Fruit fly (Drosophila melanogaster) whole organism, embryonic: ENCODE data around the gene CG18577.

Experiments used
- Ada2b ChIP-seq: fragments of 200-800 bp; sonication (Bioruptor generic); IDR thresholded peaks from 2 replicates; pipeline ENCODE4 v1.3.6; 2022; ENCODE audit warnings: missing biosample characterization, missing genetic modification characterization
- CG10321 ChIP-seq: fragments of 200-800 bp; sonication (Bioruptor generic); IDR thresholded peaks from 2 replicates; pipeline ENCODE4 v1.3.6; 2022; ENCODE audit warnings: missing biosample characterization, missing genetic modification characterization
- CG11398 ChIP-seq: fragments of 200-800 bp; sonication (Bioruptor generic); optimal IDR thresholded peaks from 2 replicates; lab custom pipeline; 2016; ENCODE audit warnings: missing biosample characterization, missing genetic modification characterization
- CG13775 ChIP-seq: fragments of 200-800 bp; sonication (Bioruptor generic); optimal IDR thresholded peaks from 3 replicates; lab custom pipeline; 2017; ENCODE audit warnings: missing biosample characterization, mild to moderate bottlenecking, missing genetic modification characterization
- CG14965 ChIP-seq: fragments of 200-800 bp; sonication (Bioruptor generic); optimal IDR thresholded peaks from 2 replicates; lab custom pipeline; 2016; ENCODE audit warnings: missing biosample characterization, missing genetic modification characterization, borderline replicate concordance
- CG1792 ChIP-seq: fragments of 200-800 bp; sonication (Bioruptor generic); optimal IDR thresholded peaks from 2 replicates; lab custom pipeline; 2016; ENCODE audit warnings: missing biosample characterization, missing genetic modification characterization
- CG2678 ChIP-seq: fragments of 200-800 bp; sonication (Bioruptor generic); optimal IDR thresholded peaks from 3 replicates; lab custom pipeline; 2019; ENCODE audit warnings: missing biosample characterization, mild to moderate bottlenecking, missing genetic modification characterization, moderate library complexity
- CG33557 ChIP-seq: fragments of 200-800 bp; sonication (Bioruptor generic); optimal IDR thresholded peaks from 2 replicates; lab custom pipeline; 2019; ENCODE audit warnings: missing biosample characterization, mild to moderate bottlenecking, missing genetic modification characterization, moderate library complexity
- CG4404 ChIP-seq: fragments of 200-800 bp; sonication (Bioruptor generic); IDR thresholded peaks from 2 replicates; pipeline ENCODE4 v1.3.6; 2022; ENCODE audit warnings: missing biosample characterization, missing genetic modification characterization
- CG6654 ChIP-seq: fragments of 200-800 bp; sonication (Bioruptor generic); optimal IDR thresholded peaks from 2 replicates; lab custom pipeline; 2017; ENCODE audit warnings: missing biosample characterization, mild to moderate bottlenecking, missing genetic modification characterization
- CG6683 ChIP-seq: fragments of 200-800 bp; sonication (Bioruptor generic); optimal IDR thresholded peaks from 2 replicates; lab custom pipeline; 2017; ENCODE audit warnings: missing biosample characterization, mild to moderate bottlenecking, missing genetic modification characterization, missing genetic modification reagents
- CG7556 ChIP-seq: fragments of 200-800 bp; sonication (Bioruptor generic); optimal IDR thresholded peaks from 2 replicates; lab custom pipeline; 2017; ENCODE audit warnings: missing biosample characterization, mild to moderate bottlenecking, missing genetic modification characterization
- CG8478 ChIP-seq: fragments of >200 bp; optimal IDR thresholded peaks from 2 replicates; lab custom pipeline; 2018
- CG9876 ChIP-seq: fragments of 200-800 bp; sonication (Bioruptor generic); optimal IDR thresholded peaks from 2 replicates; lab custom pipeline; 2016; ENCODE audit warnings: missing biosample characterization, missing genetic modification characterization
- Chrac-16 ChIP-seq: fragments of 200-800 bp; sonication (Bioruptor generic); optimal IDR thresholded peaks from 3 replicates; lab custom pipeline; 2016; ENCODE audit warnings: missing biosample characterization, missing genetic modification characterization
- D ChIP-seq, 2 experiments: fragments of 200-800 bp in 1 of 2; fragments of >200 bp in 1 of 2; sonication (Bioruptor generic) in 1 of 2; optimal IDR thresholded peaks; 2 replicates in 1 of 2; 3 replicates in 1 of 2; lab custom pipeline; 2017; ENCODE audit warnings: mild to moderate bottlenecking in 1 of 2, missing biosample characterization in 1 of 2, missing genetic modification characterization in 1 of 2, missing genetic modification reagents in 1 of 2
- D19B ChIP-seq: fragments of 200-800 bp; sonication (Bioruptor generic); optimal IDR thresholded peaks from 2 replicates; lab custom pipeline; 2017; ENCODE audit warnings: missing biosample characterization, mild to moderate bottlenecking, missing genetic modification characterization
- Deaf1 ChIP-seq: fragments of 200-800 bp; optimal IDR thresholded peaks from 3 replicates; lab custom pipeline; 2019; ENCODE audit warnings: missing biosample characterization, mild to moderate bottlenecking, missing genetic modification characterization, moderate library complexity
- Drgx ChIP-seq: fragments of 200-800 bp; sonication (Bioruptor generic); IDR thresholded peaks from 2 replicates; pipeline ENCODE4 v1.3.6; 2022; ENCODE audit warnings: missing biosample characterization, missing genetic modification characterization
- Fer1 ChIP-seq: fragments of 200-800 bp; sonication (Bioruptor generic); optimal IDR thresholded peaks from 2 replicates; lab custom pipeline; 2017; ENCODE audit warnings: missing biosample characterization, mild to moderate bottlenecking, missing genetic modification characterization
- HLH54F ChIP-seq: fragments of 200-800 bp; sonication (Bioruptor generic); optimal IDR thresholded peaks from 3 replicates; lab custom pipeline; 2016; ENCODE audit warnings: missing biosample characterization, missing genetic modification characterization
- Hand ChIP-seq: fragments of 200-800 bp; sonication (Bioruptor generic); optimal IDR thresholded peaks from 2 replicates; lab custom pipeline; 2017; ENCODE audit warnings: mild to moderate bottlenecking, missing biosample characterization, missing genetic modification reagents, missing genetic modification characterization
- Hey ChIP-seq: fragments of 200-800 bp; sonication (Bioruptor generic); optimal IDR thresholded peaks from 3 replicates; lab custom pipeline; 2018; ENCODE audit warnings: missing biosample characterization, mild to moderate bottlenecking, missing genetic modification characterization
- Meics ChIP-seq: fragments of 200-800 bp; sonication (Bioruptor generic); optimal IDR thresholded peaks from 2 replicates; lab custom pipeline; 2017; ENCODE audit warnings: missing biosample characterization, mild to moderate bottlenecking, missing genetic modification characterization
- Sox100B ChIP-seq: fragments of 200-800 bp; sonication (Bioruptor generic); optimal IDR thresholded peaks from 3 replicates; lab custom pipeline; 2018; ENCODE audit warnings: missing biosample characterization, mild to moderate bottlenecking, missing genetic modification characterization
- bab2 ChIP-seq: fragments of 200-800 bp; sonication (Bioruptor generic); optimal IDR thresholded peaks from 2 replicates; lab custom pipeline; 2016; ENCODE audit warnings: missing biosample characterization, missing genetic modification characterization
- cato ChIP-seq: fragments of 200-800 bp; sonication (Bioruptor generic); optimal IDR thresholded peaks from 2 replicates; lab custom pipeline; 2016; ENCODE audit warnings: missing biosample characterization, missing genetic modification characterization, borderline replicate concordance
- cg ChIP-seq: fragments of 200-800 bp; sonication (Bioruptor generic); optimal IDR thresholded peaks from 3 replicates; lab custom pipeline; 2019; ENCODE audit warnings: missing biosample characterization, mild to moderate bottlenecking, missing genetic modification characterization, moderate library complexity
- cwo ChIP-seq: fragments of 200-800 bp; sonication (Bioruptor generic); optimal IDR thresholded peaks from 3 replicates; lab custom pipeline; 2017; ENCODE audit warnings: missing biosample characterization, missing genetic modification characterization, mild to moderate bottlenecking, moderate library complexity, missing genetic modification reagents
- dimm ChIP-seq: fragments of 200-800 bp; sonication (Bioruptor generic); IDR thresholded peaks from 2 replicates; pipeline ENCODE4 v1.3.6; 2022; ENCODE audit warnings: missing biosample characterization, missing genetic modification characterization
- dm ChIP-seq: fragments of 200-800 bp; sonication (Bioruptor generic); optimal IDR thresholded peaks from 3 replicates; lab custom pipeline; 2016; ENCODE audit warnings: missing biosample characterization, missing genetic modification characterization
- esg ChIP-seq: fragments of 200-800 bp; sonication (Bioruptor generic); conservative IDR thresholded peaks from 2 replicates; pipeline ENCODE4 v1.3.6; 2022; ENCODE audit warnings: missing biosample characterization, missing genetic modification characterization
- eve ChIP-seq, 2 experiments: fragments of >200 bp; optimal IDR thresholded peaks; 2 replicates each; lab custom pipeline; 2017; ENCODE audit warnings: missing biosample characterization in 2 of 2, missing genetic modification characterization in 2 of 2
- gsb-n ChIP-seq: fragments of 200-800 bp; sonication (Bioruptor generic); optimal IDR thresholded peaks from 3 replicates; lab custom pipeline; 2018; ENCODE audit warnings: missing biosample characterization, mild to moderate bottlenecking, missing genetic modification characterization
- ind ChIP-seq: fragments of 200-800 bp; sonication (Bioruptor generic); optimal IDR thresholded peaks from 3 replicates; lab custom pipeline; 2016; ENCODE audit warnings: missing biosample characterization, missing genetic modification characterization
- jumu ChIP-seq: fragments of 200-800 bp; sonication (Bioruptor generic); optimal IDR thresholded peaks from 3 replicates; lab custom pipeline; 2016; ENCODE audit warnings: missing biosample characterization, missing genetic modification characterization
- mld ChIP-seq: fragments of 200-800 bp; sonication (Bioruptor generic); IDR thresholded peaks from 3 replicates; pipeline ENCODE4 v1.3.6; 2022; ENCODE audit warnings: missing biosample characterization, missing genetic modification characterization; ENCODE audit not compliant: partially characterized antibody
- nau ChIP-seq: fragments of 200-800 bp; sonication (Bioruptor generic); optimal IDR thresholded peaks from 3 replicates; lab custom pipeline; 2017; ENCODE audit warnings: missing biosample characterization, mild to moderate bottlenecking, missing genetic modification characterization, missing genetic modification reagents
- oc ChIP-seq: fragments of 200-800 bp; sonication (Bioruptor generic); optimal IDR thresholded peaks from 2 replicates; lab custom pipeline; 2018; ENCODE audit warnings: missing biosample characterization, mild to moderate bottlenecking, missing genetic modification characterization, moderate library complexity
- onecut ChIP-seq: fragments of 200-800 bp; sonication (Bioruptor generic); IDR thresholded peaks from 2 replicates; pipeline ENCODE4 v1.3.6; 2022; ENCODE audit warnings: missing biosample characterization, missing genetic modification characterization
- peb ChIP-seq: fragments of 200-800 bp; sonication (Bioruptor generic); IDR thresholded peaks from 2 replicates; pipeline ENCODE4 v1.3.6; 2022; ENCODE audit warnings: missing biosample characterization, missing genetic modification characterization
- psq ChIP-seq: fragments of 200-800 bp; sonication (Bioruptor generic); optimal IDR thresholded peaks from 2 replicates; lab custom pipeline; 2017; ENCODE audit warnings: missing biosample characterization, missing genetic modification characterization
- seq ChIP-seq: fragments of 200-800 bp; sonication (Bioruptor generic); IDR thresholded peaks from 2 replicates; pipeline ENCODE4 v1.3.6; 2022; ENCODE audit warnings: missing biosample characterization, missing genetic modification characterization
- stwl ChIP-seq: fragments of 200-800 bp; sonication (Bioruptor generic); optimal IDR thresholded peaks from 3 replicates; lab custom pipeline; 2018; ENCODE audit warnings: missing biosample characterization, mild to moderate bottlenecking, missing genetic modification characterization, moderate library complexity
- tap ChIP-seq: fragments of 200-800 bp; optimal IDR thresholded peaks from 3 replicates; lab custom pipeline; 2019; ENCODE audit warnings: missing biosample characterization, mild to moderate bottlenecking, missing genetic modification characterization, moderate library complexity
- tna ChIP-seq: fragments of 200-800 bp; sonication (Bioruptor generic); IDR thresholded peaks from 2 replicates; pipeline ENCODE4 v1.3.6; 2022; ENCODE audit warnings: missing biosample characterization, missing genetic modification characterization; ENCODE audit not compliant: partially characterized antibody
- ttk ChIP-seq: fragments of 200-800 bp; sonication (Bioruptor generic); IDR thresholded peaks from 2 replicates; pipeline ENCODE4 v2.1.2; 2022; ENCODE audit warnings: missing biosample characterization, missing genetic modification characterization
- zen2 ChIP-seq: fragments of 200-800 bp; sonication (Bioruptor generic); IDR thresholded peaks from 3 replicates; pipeline ENCODE4 v1.3.6; 2022; ENCODE audit warnings: missing biosample characterization, missing genetic modification characterization; ENCODE audit not compliant: partially characterized antibody

CG18577 gene

DNA sequence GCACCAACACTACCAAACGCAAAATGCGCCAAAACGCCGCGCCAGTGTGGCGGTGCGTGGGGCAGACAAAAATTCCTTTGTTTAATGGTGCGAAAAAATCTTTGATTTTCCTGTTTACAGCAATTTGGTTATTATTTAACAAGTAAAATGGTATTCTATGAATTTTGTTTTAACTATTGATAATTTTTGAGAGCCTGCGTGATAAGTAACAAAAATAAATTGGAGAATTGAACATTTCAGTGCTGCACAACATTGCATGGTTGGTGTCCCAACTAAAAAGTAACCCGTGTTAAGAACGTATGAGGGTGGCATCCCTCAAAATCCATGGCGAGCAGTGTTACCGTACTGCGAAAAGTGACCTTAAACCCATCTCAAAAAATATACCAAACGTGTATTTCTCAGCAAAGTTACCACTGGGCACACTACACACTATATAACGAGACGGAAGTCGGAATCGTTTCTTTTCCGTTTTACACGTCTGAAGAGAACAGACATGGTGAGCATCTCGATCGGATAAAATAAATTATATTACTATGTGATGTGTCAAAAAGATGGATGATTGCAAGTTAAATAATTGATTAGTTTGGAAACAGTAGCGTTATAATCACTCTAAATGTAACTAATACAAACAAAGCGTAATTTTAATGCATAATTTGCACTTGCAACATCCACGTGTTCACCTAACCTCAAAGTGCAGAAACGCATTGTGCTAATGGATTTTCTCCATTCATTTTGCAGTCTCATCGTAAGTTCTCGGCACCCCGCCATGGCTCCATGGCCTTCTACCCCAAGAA is 25.7 kb downstream of the CG18577 start, which contains the start of the genes CG6693 and RpL3 (continued):
- TF ChIP-seq psq (GFP tag; lab: Kevin White, UChicago), result no peak
- TF ChIP-seq CG4404, result no peak
- no peak for TF ChIP-seq D (optimal IDR thresholded peaks at IDR 0.05; lab: Kevin White, UChicago)
- TF ChIP-seq D (GFP tag; optimal IDR thresholded peaks at IDR 0.05; lab: Kevin White, UChicago), result peak; percentile 44
- TF ChIP-seq Hey (tag; lab: Kevin White, UChicago), result peak; percentile 66
- TF ChIP-seq CG8478 (lab: Kevin White, UChicago), result peak; percentile 69
- TF ChIP-seq Deaf1 (tag; lab: Kevin White, UChicago), result peak; percentile 49
- TF ChIP-seq Drgx, result peak; percentile 47; the same call in 1 of the 2 replicates
- peak; percentile 87 for TF ChIP-seq Meics
- TF ChIP-seq CG7556, result peak; percentile 56
- TF ChIP-seq CG14965, result peak; percentile 28
- peak; percentile 54; the same call in 1 of the 2 replicates for TF ChIP-seq CG10321
- peak; percentile 79 for TF ChIP-seq oc (tag; lab: Kevin White, UChicago)
- peak; percentile 53 for TF ChIP-seq HLH54F (GFP tag; lab: Kevin White, UChicago)
- TF ChIP-seq eve (GFP tag; optimal IDR thresholded peaks at IDR 0.05; lab: Kevin White, UChicago), result no peak
- peak; percentile 88 for TF ChIP-seq dm (GFP tag; lab: Kevin White, UChicago)
- TF ChIP-seq cwo (GFP tag; lab: Kevin White, UChicago), result peak; percentile 61
- peak; percentile 79 for TF ChIP-seq cg (GFP tag; lab: Kevin White, UChicago)
- peak; percentile 84 for TF ChIP-seq onecut (GFP tag; lab: Robert Waterston, UW)
- TF ChIP-seq seq (GFP tag; lab: Robert Waterston, UW), result peak; percentile 63; the same call in 1 of the 2 replicates
- peak; percentile 86 for TF ChIP-seq Fer1 (GFP tag; lab: Kevin White, UChicago)
- peak; percentile 32 for TF ChIP-seq ind (GFP tag; lab: Kevin White, UChicago)
- peak; percentile 46 for TF ChIP-seq bab2
- peak; percentile 45 for TF ChIP-seq CG33557 (GFP tag; lab: Kevin White, UChicago)
- no peak for TF ChIP-seq dimm
- TF ChIP-seq tap (tag; lab: Kevin White, UChicago), result peak; percentile 84
- no peak for TF ChIP-seq mld (GFP tag; lab: Robert Waterston, UW)
- peak; percentile 55 for TF ChIP-seq ttk (GFP tag; lab: Robert Waterston, UW)
- TF ChIP-seq zen2, result no peak
- TF ChIP-seq jumu (GFP tag; lab: Kevin White, UChicago), result no peak
- peak; percentile 27; the same call in 1 of the 2 replicates for TF ChIP-seq tna
- TF ChIP-seq CG13775 (GFP tag; lab: Kevin White, UChicago), result peak; percentile 74
- no peak for TF ChIP-seq nau (GFP tag; lab: Kevin White, UChicago)
- peak; percentile 9 for TF ChIP-seq CG6654
- TF ChIP-seq cato (GFP tag; lab: Kevin White, UChicago), result peak; percentile 43
- peak; percentile 71 for TF ChIP-seq CG9876 (GFP tag; lab: Kevin White, UChicago)
- peak; percentile 65 for TF ChIP-seq CG6683 (GFP tag; lab: Kevin White, UChicago)
- no peak for TF ChIP-seq CG1792 (GFP tag; lab: Kevin White, UChicago)
- peak; percentile 49 for TF ChIP-seq stwl
- peak; percentile 53 for TF ChIP-seq D19B (GFP tag; lab: Kevin White, UChicago)
- peak; percentile 77 for TF ChIP-seq Hand (GFP tag; lab: Kevin White, UChicago)
- TF ChIP-seq gsb-n (tag; lab: Kevin White, UChicago), result peak; percentile 76
- TF ChIP-seq CG2678 (tag; lab: Kevin White, UChicago), result peak; percentile 82
- TF ChIP-seq esg (GFP tag; lab: Robert Waterston, UW), result no peak
- TF ChIP-seq Ada2b, result no peak
- no peak for TF ChIP-seq Chrac-16 (GFP tag; lab: Kevin White, UChicago)
- peak; percentile 68 for TF ChIP-seq Sox100B (GFP tag; lab: Kevin White, UChicago)
- TF ChIP-seq CG11398, result peak; percentile 55
- no peak for TF ChIP-seq peb (GFP tag; lab: Robert Waterston, UW)
